Fruit fly (Drosophila melanogaster) whole organism, prepupa: ENCODE results near the gene fz3.

ENCODE experiments used
- CG10631 ChIP-seq: fragments of 200-800 bp; sonication (Bioruptor generic); optimal IDR thresholded peaks from 2 replicates; lab custom pipeline; 2016; ENCODE audit warnings: missing biosample characterization, missing genetic modification characterization
- CG11762 ChIP-seq: fragments of 200-800 bp; sonication (Bioruptor generic); optimal IDR thresholded peaks from 3 replicates; lab custom pipeline; 2016; ENCODE audit warnings: missing biosample characterization, missing genetic modification characterization; ENCODE audit not compliant: insufficient read depth
- CG11902 ChIP-seq: fragments of 200-800 bp; sonication (Bioruptor generic); optimal IDR thresholded peaks from 3 replicates; lab custom pipeline; 2016; ENCODE audit warnings: missing biosample characterization, missing genetic modification characterization
- CG31627 ChIP-seq: fragments of 200-800 bp; sonication (Bioruptor generic); optimal IDR thresholded peaks from 3 replicates; lab custom pipeline; 2016; ENCODE audit warnings: missing biosample characterization, missing genetic modification characterization
- CG32006 ChIP-seq: fragments of 200-800 bp; sonication (Bioruptor generic); optimal IDR thresholded peaks from 3 replicates; lab custom pipeline; 2017; ENCODE audit warnings: missing biosample characterization, mild to moderate bottlenecking, missing genetic modification characterization
- CG34406 ChIP-seq: fragments of 200-800 bp; sonication (Bioruptor generic); optimal IDR thresholded peaks from 3 replicates; lab custom pipeline; 2016; ENCODE audit warnings: missing biosample characterization, missing genetic modification characterization
- CG3919 ChIP-seq: fragments of 200-800 bp; sonication (Bioruptor generic); optimal IDR thresholded peaks from 3 replicates; lab custom pipeline; 2016; ENCODE audit warnings: missing biosample characterization, missing genetic modification characterization
- CG4318 ChIP-seq: fragments of 200-800 bp; sonication (Bioruptor generic); optimal IDR thresholded peaks from 3 replicates; lab custom pipeline; 2017; ENCODE audit warnings: missing biosample characterization, mild to moderate bottlenecking, missing genetic modification characterization
- CG6808 ChIP-seq: fragments of 200-800 bp; sonication (Bioruptor generic); optimal IDR thresholded peaks from 3 replicates; lab custom pipeline; 2017; ENCODE audit warnings: missing biosample characterization, missing genetic modification characterization, mild to moderate bottlenecking, moderate library complexity, missing genetic modification reagents
- CG7368 ChIP-seq: fragments of 200-800 bp; sonication (Bioruptor generic); optimal IDR thresholded peaks from 3 replicates; lab custom pipeline; 2016; ENCODE audit warnings: missing biosample characterization, missing genetic modification characterization
- CG8119 ChIP-seq: fragments of 200-800 bp; sonication (Bioruptor generic); IDR thresholded peaks from 3 replicates; pipeline ENCODE4 v1.3.6; 2022; ENCODE audit warnings: missing biosample characterization, missing genetic modification characterization
- CG8319 ChIP-seq: fragments of 200-800 bp; sonication (Bioruptor generic); optimal IDR thresholded peaks from 3 replicates; lab custom pipeline; 2016; ENCODE audit warnings: missing biosample characterization, missing genetic modification characterization
- CG8632 ChIP-seq: fragments of 200-800 bp; sonication (Bioruptor generic); optimal IDR thresholded peaks from 3 replicates; lab custom pipeline; 2016; ENCODE audit warnings: missing biosample characterization, missing genetic modification characterization
- Eip75B ChIP-seq: fragments of 200-800 bp; sonication (Bioruptor generic); optimal IDR thresholded peaks from 3 replicates; lab custom pipeline; 2016; ENCODE audit warnings: missing biosample characterization, missing genetic modification characterization
- Eip78C ChIP-seq: fragments of 200-800 bp; sonication (Bioruptor generic); peaks from one replicate; lab custom pipeline; 2016; ENCODE audit warnings: missing biosample characterization, missing genetic modification characterization
- Eip93F ChIP-seq: fragments of 200-800 bp; sonication (Bioruptor generic); optimal IDR thresholded peaks from 2 replicates; lab custom pipeline; 2016; ENCODE audit warnings: missing biosample characterization, mild to moderate bottlenecking, missing genetic modification characterization
- Ets21C ChIP-seq: fragments of 200-800 bp; sonication (Bioruptor generic); optimal IDR thresholded peaks from 3 replicates; lab custom pipeline; 2016; ENCODE audit warnings: missing biosample characterization, missing genetic modification characterization
- Ets96B ChIP-seq: fragments of 200-800 bp; optimal IDR thresholded peaks from 2 replicates; lab custom pipeline; 2019; ENCODE audit warnings: missing biosample characterization, mild to moderate bottlenecking, missing genetic modification characterization, moderate library complexity
- Gug ChIP-seq: fragments of 200-800 bp; sonication (Bioruptor generic); IDR thresholded peaks from 2 replicates; pipeline ENCODE4 v1.3.6; 2022; ENCODE audit warnings: missing biosample characterization, missing genetic modification characterization
- Hr4 ChIP-seq: fragments of 200-800 bp; sonication (Bioruptor generic); optimal IDR thresholded peaks from 3 replicates; lab custom pipeline; 2016; ENCODE audit warnings: missing biosample characterization, missing genetic modification characterization
- OdsH ChIP-seq: fragments of 200-800 bp; sonication (Bioruptor generic); optimal IDR thresholded peaks from 3 replicates; lab custom pipeline; 2016; ENCODE audit warnings: missing biosample characterization, missing genetic modification characterization
- Sox102F ChIP-seq: fragments of 200-800 bp; sonication (Bioruptor generic); optimal IDR thresholded peaks from 2 replicates; lab custom pipeline; 2016; ENCODE audit warnings: missing biosample characterization, mild to moderate bottlenecking, missing genetic modification characterization
- Sox14 ChIP-seq: fragments of 200-800 bp; sonication (Bioruptor generic); optimal IDR thresholded peaks from 3 replicates; lab custom pipeline; 2016; ENCODE audit warnings: missing biosample characterization, missing genetic modification characterization
- Sox15 ChIP-seq: fragments of 200-800 bp; sonication (Bioruptor generic); optimal IDR thresholded peaks from 3 replicates; lab custom pipeline; 2016; ENCODE audit warnings: missing biosample characterization, missing genetic modification characterization
- cyc ChIP-seq: fragments of 200-800 bp; sonication (Bioruptor generic); optimal IDR thresholded peaks from 3 replicates; lab custom pipeline; 2016; ENCODE audit warnings: missing biosample characterization, missing genetic modification characterization
- dsx ChIP-seq: fragments of 200-800 bp; optimal IDR thresholded peaks from 3 replicates; lab custom pipeline; 2019; ENCODE audit warnings: missing biosample characterization, mild to moderate bottlenecking, missing genetic modification characterization, moderate library complexity; ENCODE audit not compliant: poor library complexity, severe bottlenecking
- eg ChIP-seq: fragments of 200-800 bp; sonication (Bioruptor generic); IDR thresholded peaks from 3 replicates; pipeline ENCODE4 v1.3.6; 2022; ENCODE audit warnings: missing biosample characterization, missing genetic modification characterization
- fd85E ChIP-seq: fragments of 200-800 bp; sonication (Bioruptor generic); optimal IDR thresholded peaks from 3 replicates; lab custom pipeline; 2016; ENCODE audit warnings: missing biosample characterization, missing genetic modification characterization
- fkh ChIP-seq: fragments of 200-800 bp; sonication (Bioruptor generic); optimal IDR thresholded peaks from 3 replicates; lab custom pipeline; 2017; ENCODE audit warnings: missing biosample characterization, mild to moderate bottlenecking, missing genetic modification characterization, moderate library complexity
- lz ChIP-seq: fragments of 200-800 bp; sonication (Bioruptor generic); optimal IDR thresholded peaks from 3 replicates; lab custom pipeline; 2016; ENCODE audit warnings: missing biosample characterization, missing genetic modification characterization
- pdm3 ChIP-seq: fragments of 200-800 bp; sonication (Bioruptor generic); optimal IDR thresholded peaks from 3 replicates; lab custom pipeline; 2016; ENCODE audit warnings: missing biosample characterization, missing genetic modification characterization
- spab ChIP-seq: fragments of 200-800 bp; sonication (Bioruptor generic); optimal IDR thresholded peaks from 2 replicates; lab custom pipeline; 2017; ENCODE audit warnings: missing biosample characterization, mild to moderate bottlenecking, missing genetic modification characterization, missing genetic modification reagents
- ss ChIP-seq, 2 experiments: fragments of 200-800 bp; sonication (Bioruptor generic); optimal IDR thresholded peaks; 2 replicates in 1 of 2; 3 replicates in 1 of 2; lab custom pipeline; 2017 to 2018; ENCODE audit warnings: mild to moderate bottlenecking in 2 of 2, missing biosample characterization in 2 of 2, missing genetic modification characterization in 2 of 2, moderate library complexity in 1 of 2
- svp ChIP-seq: fragments of 200-800 bp; sonication (Bioruptor generic); peaks from one replicate; lab custom pipeline; 2016; ENCODE audit warnings: missing biosample characterization, missing genetic modification characterization
- topi ChIP-seq: fragments of 200-800 bp; sonication (Bioruptor generic); optimal IDR thresholded peaks from 3 replicates; lab custom pipeline; 2016; ENCODE audit warnings: missing biosample characterization, missing genetic modification characterization
- vri ChIP-seq: fragments of 200-800 bp; sonication (Bioruptor generic); optimal IDR thresholded peaks from 3 replicates; lab custom pipeline; 2016; ENCODE audit warnings: missing biosample characterization, mild to moderate bottlenecking, missing genetic modification characterization

The fz3 gene

DNA sequence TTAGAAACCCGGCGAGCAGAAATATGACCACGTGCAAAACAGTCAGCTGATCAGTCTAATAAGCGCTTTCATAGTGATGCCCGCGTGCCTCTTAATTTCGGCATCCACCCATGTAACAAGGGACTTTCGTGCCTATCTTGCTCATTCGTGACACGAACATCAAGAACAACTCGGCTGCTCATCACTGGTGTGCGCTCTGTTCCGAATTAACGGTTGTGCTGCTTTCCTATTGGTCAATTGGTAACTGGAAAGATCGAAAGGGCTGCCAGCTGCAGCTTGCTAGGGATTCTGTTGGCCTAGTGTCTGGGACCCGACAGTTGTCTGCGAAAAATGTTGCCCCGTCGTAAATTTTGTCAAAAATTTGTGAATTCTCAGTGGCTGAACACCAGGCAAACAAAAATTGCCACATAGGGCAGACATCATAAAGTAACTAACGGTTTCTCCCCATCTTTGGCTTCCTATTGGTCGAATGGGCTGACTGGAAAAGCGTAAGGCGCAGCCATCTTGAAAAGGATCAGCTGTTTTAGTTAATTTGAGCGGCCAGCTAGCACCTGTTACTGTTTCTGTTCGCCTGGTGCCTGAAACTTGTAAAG is 26.7 kb downstream of the fz3 start (continued):
- TF ChIP-seq svp (GFP tag; lab: Kevin White, UChicago) (peak; percentile 91), Hr4 (no peak), CG34406 (GFP tag; lab: Kevin White, UChicago) (no peak), CG10631 (no peak), Eip93F (no peak), CG31627 (GFP tag; lab: Kevin White, UChicago) (no peak)

DNA sequence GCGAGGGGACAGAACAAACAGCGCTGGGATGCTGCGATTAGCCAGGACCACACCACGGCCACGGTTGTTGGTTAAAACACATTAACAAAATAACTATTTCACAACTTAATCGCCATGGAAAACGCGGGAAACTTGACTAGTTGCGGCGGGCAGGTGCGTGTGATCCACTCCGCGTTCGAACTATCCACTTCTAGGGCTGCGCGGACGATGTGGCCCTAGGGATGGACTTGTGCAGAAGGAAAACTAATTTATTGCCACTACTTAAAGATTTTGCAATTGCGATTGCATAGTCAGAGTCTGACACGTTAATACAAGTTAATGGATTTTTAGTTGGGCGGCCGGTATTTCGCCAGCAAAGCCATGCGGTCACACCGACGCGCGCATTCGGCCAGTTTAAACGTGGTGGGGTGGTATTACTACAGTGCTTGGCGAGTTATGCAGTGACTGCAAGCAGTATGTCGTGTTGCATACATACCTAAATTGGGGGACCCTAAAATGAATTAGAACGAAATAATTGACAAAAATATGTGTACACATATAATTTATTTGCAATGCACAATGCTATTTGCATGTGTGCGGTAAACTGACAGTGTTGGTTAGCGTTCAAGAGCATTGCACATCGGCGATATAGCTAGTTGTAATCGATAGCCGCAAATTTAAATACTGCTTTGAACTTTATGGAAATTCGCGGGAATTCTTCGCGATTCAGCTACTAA is 31.6 kb downstream of the fz3 start, which contains the start of gene Rbf:
TSS of gene Rbf (minus strand) at position 323 of the 716 bp plus-strand sequence.
- TF ChIP-seq spab (GFP tag; lab: Kevin White, UChicago) (no peak), CG10631 (peak; percentile 1), cyc (peak; percentile 6), CG6808 (GFP tag; lab: Kevin White, UChicago) (peak; percentile 6), svp (GFP tag; lab: Kevin White, UChicago) (peak; percentile 23), topi (GFP tag; lab: Kevin White, UChicago) (peak; percentile 18), CG8632 (GFP tag; lab: Kevin White, UChicago) (no peak), CG8319 (GFP tag; lab: Kevin White, UChicago) (no peak), Sox14 (GFP tag; lab: Kevin White, UChicago) (peak; percentile 14), Eip78C (GFP tag; lab: Kevin White, UChicago) (peak; percentile 47), CG8119 (GFP tag; lab: Robert Waterston, UW) (no peak), vri (GFP tag; lab: Kevin White, UChicago) (no peak), CG31627 (GFP tag; lab: Kevin White, UChicago) (peak; percentile 12), CG3919 (GFP tag; lab: Kevin White, UChicago) (peak; percentile 13)

DNA sequence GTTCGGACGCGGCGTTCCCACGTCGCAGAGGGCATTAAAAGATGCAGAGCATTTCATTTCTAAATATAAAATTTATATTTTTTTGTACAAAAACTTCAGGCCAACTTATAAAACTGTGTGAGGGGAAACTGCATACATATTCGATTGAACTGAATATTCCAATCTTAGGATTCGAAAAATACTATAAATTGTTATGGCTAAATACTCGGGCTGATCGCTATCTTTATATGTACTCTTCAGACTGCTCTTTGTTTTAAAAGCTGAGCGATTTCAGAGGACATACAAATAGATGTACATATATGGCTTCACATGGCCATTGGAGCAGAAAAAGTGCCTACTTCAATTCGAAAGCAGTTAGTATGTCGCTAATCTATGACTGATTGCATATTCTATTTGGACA is 33.6 kb downstream of the fz3 start, which contains the start of gene CG13359:
TSS of gene CG13359 (minus strand) at position 101 of the 400 bp plus-strand sequence.
- TF ChIP-seq pdm3 (GFP tag; lab: Kevin White, UChicago) (no peak), dsx (no peak), cyc (no peak), fd85E (GFP tag; lab: Kevin White, UChicago) (no peak), CG8319 (GFP tag; lab: Kevin White, UChicago) (no peak), ss (GFP tag; optimal IDR thresholded peaks at IDR 0.05; lab: Kevin White, UChicago) (no peak), Eip75B (GFP tag; lab: Kevin White, UChicago) (no peak), spab (GFP tag; lab: Kevin White, UChicago) (no peak), Ets21C (GFP tag; lab: Kevin White, UChicago) (no peak), vri (GFP tag; lab: Kevin White, UChicago) (no peak)

DNA sequence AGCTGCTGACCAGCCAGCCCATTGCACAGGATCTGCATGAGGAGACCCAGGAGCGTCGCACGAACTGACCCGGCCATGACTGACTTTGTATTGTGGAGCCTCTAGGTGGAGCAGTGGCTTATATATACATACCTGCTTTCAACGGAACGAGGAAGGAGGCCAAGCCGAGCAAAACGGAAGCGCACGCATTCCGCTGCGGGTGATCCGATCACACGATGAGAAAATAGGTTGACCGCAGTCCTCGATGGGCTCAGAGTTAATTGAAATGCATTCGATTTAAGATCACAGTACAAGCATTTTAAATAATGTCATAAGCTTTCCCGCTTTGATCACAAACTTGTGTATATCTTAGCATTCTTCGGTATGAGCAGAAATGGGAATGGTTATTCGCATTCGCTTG is 35.1 kb downstream of the fz3 start, which contains the start of gene CG13358:
TSS of gene CG13358 (minus strand) at position 101 of the 400 bp plus-strand sequence.
- no peak for TF ChIP-seq OdsH (GFP tag; lab: Kevin White, UChicago)
- no peak for TF ChIP-seq fkh (GFP tag; lab: Kevin White, UChicago)
- no peak for TF ChIP-seq CG11762
- peak; percentile 19 for TF ChIP-seq Eip78C (GFP tag; lab: Kevin White, UChicago)
- TF ChIP-seq CG8119 (GFP tag; lab: Robert Waterston, UW): 0 out of 3 replicates have a peak, but pooled peaks have one; percentile 14
- peak; percentile 26 for TF ChIP-seq CG32006 (GFP tag; lab: Kevin White, UChicago)

DNA sequence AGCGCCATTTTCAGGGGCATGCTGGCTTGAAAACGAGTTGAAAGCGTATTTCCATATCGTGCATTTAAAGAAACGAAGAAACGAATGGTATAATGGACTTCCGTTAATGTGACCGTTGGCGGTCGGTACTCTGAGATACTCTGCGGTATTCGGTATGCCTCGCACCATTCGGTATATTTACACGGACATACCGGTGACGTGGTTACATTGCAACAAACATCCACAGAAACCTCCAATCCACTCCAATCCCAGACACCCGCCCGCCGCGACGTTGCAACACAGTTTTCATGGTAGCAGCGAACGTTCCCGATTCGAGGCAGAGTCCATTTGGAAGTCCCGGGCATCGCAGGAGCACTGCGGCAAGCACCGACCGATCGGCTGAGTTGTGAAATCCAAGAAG is 36.2 kb downstream of the fz3 start, which contains the start of gene Sec22:
TSS of gene Sec22 (plus strand) at position 170 of the 400 bp plus-strand sequence.
- TF ChIP-seq CG11902 (GFP tag; lab: Kevin White, UChicago): no peak
- TF ChIP-seq Gug: no peak
- no peak for TF ChIP-seq CG34406 (GFP tag; lab: Kevin White, UChicago)
- peak; percentile 45 for TF ChIP-seq Eip78C (GFP tag; lab: Kevin White, UChicago)
- TF ChIP-seq Sox15 (GFP tag; lab: Kevin White, UChicago): no peak
- TF ChIP-seq spab (GFP tag; lab: Kevin White, UChicago): no peak
- no peak for TF ChIP-seq fkh (GFP tag; lab: Kevin White, UChicago)
- no peak for TF ChIP-seq CG7368 (GFP tag; lab: Kevin White, UChicago)
- peak; percentile 11 for TF ChIP-seq lz (GFP tag; lab: Kevin White, UChicago)
- no peak for TF ChIP-seq CG4318
- TF ChIP-seq Sox102F (GFP tag; lab: Kevin White, UChicago): no peak
- TF ChIP-seq dsx: peak; percentile 26
- no peak for TF ChIP-seq Sox14 (GFP tag; lab: Kevin White, UChicago)
- peak; percentile 3 for TF ChIP-seq cyc
- TF ChIP-seq Eip75B (GFP tag; lab: Kevin White, UChicago): no peak
- TF ChIP-seq Ets96B (tag; lab: Kevin White, UChicago): no peak
- peak in 1 of 2 experiments; percentile 36 for TF ChIP-seq ss (GFP tag; optimal IDR thresholded peaks at IDR 0.05; lab: Kevin White, UChicago)
- TF ChIP-seq eg (GFP tag; lab: Robert Waterston, UW): no peak
